Worm (Caenorhabditis elegans) whole organism, L1 larva: Measurements from ENCODE around the gene Y41C4A.8.

Experiments used
- aha-1 ChIP-seq: fragments of 150-350 bp; optimal IDR thresholded peaks from 2 replicates; lab custom pipeline; 2014; ENCODE audit warnings: missing biosample characterization, missing genetic modification characterization
- aly-2 ChIP-seq: fragments of 150-350 bp; optimal IDR thresholded peaks from 2 replicates; lab custom pipeline; 2014; ENCODE audit warnings: missing biosample characterization, missing genetic modification characterization
- ces-1 ChIP-seq: fragments of 150-350 bp; optimal IDR thresholded peaks from 2 replicates; lab custom pipeline; 2014; ENCODE audit warnings: missing biosample characterization, missing genetic modification reagents, missing genetic modification characterization
- egl-27 ChIP-seq, 2 experiments: fragments of 150-350 bp in 1 of 2; sonication (generic microtip); optimal IDR thresholded peaks; 3 replicates each; lab custom pipeline; 2017 to 2018; ENCODE audit warnings: missing biosample characterization in 2 of 2, missing genetic modification characterization in 2 of 2, missing genetic modification reagents in 2 of 2
- elt-2 ChIP-seq: sonication (generic microtip); optimal IDR thresholded peaks from 2 replicates; lab custom pipeline; 2016; ENCODE audit warnings: missing genetic modification characterization, mild to moderate bottlenecking, inconsistent platforms, missing compliant biosample characterization, missing genetic modification reagents
- nhr-12 ChIP-seq: sonication (generic microtip); optimal IDR thresholded peaks from 2 replicates; lab custom pipeline; 2017; ENCODE audit warnings: missing biosample characterization, missing genetic modification characterization
- nhr-237 ChIP-seq: fragments of 150-350 bp; optimal IDR thresholded peaks from 2 replicates; lab custom pipeline; 2014; ENCODE audit warnings: missing biosample characterization, missing genetic modification characterization
- nhr-85 ChIP-seq: sonication (generic microtip); peaks from one replicate; lab custom pipeline; 2016; ENCODE audit warnings: missing genetic modification characterization, inconsistent platforms, missing compliant biosample characterization
- pax-3 ChIP-seq: fragments of 200-800 bp; sonication (Bioruptor generic); optimal IDR thresholded peaks from 2 replicates; lab custom pipeline; 2018; ENCODE audit warnings: mild to moderate bottlenecking, missing genetic modification characterization, moderate library complexity, missing compliant biosample characterization
- unc-62 ChIP-seq: fragments of 150-350 bp; optimal IDR thresholded peaks from 2 replicates; lab custom pipeline; 2014; ENCODE audit warnings: missing biosample characterization, missing genetic modification reagents, missing genetic modification characterization
- unc-98 ChIP-seq: fragments of 200-800 bp; sonication (Bioruptor generic); IDR thresholded peaks from 2 replicates; pipeline ENCODE4 v1.3.6; 2022; ENCODE audit warnings: missing genetic modification characterization, missing compliant biosample characterization
- ztf-11 ChIP-seq, 2 experiments: sonication (generic microtip); optimal IDR thresholded peaks; 2 replicates each; lab custom pipeline; 2016 to 2017; ENCODE audit warnings: missing genetic modification characterization in 2 of 2, missing biosample characterization in 1 of 2, missing compliant biosample characterization in 1 of 2

DNA sequence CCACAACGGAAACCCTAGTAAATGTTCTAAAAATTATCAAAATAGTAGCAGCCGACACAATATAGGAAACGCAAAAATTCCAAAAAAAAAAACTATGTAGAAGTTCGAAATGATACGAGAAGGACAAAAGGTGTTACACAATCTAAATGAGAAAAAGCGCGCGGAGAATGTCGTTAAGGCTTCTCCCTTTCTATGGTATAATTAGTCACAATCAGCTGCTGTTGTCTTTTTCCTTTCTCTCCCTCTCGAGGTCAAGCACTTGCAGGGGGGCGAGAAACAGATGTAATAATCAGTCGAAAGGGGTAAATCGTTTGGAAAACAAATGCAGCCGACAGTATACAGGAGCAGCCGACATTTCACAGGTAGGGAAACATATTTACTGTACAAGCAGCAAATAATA, 22.9 kb upstream of the Y41C4A.8 start:
- no peak for TF ChIP-seq ztf-11 (tag; optimal IDR thresholded peaks at IDR 0.05; lab: Kevin White, UChicago)
- TF ChIP-seq aly-2 (tag; lab: Kevin White, UChicago): no peak
- no peak for TF ChIP-seq nhr-85
- TF ChIP-seq unc-98: no peak
- no peak for TF ChIP-seq ces-1 (GFP tag; lab: Kevin White, UChicago)
- no peak for TF ChIP-seq unc-62 (GFP tag; lab: Kevin White, UChicago)
- TF ChIP-seq pax-3 (tag; lab: Kevin White, UChicago): no peak
- TF ChIP-seq egl-27 (tag; optimal IDR thresholded peaks at IDR 0.05; lab: Kevin White, UChicago): no peak
- no peak for TF ChIP-seq nhr-12 (tag; lab: Kevin White, UChicago)
- TF ChIP-seq nhr-237: no peak
- TF ChIP-seq aha-1 (tag; lab: Kevin White, UChicago): no peak
- TF ChIP-seq elt-2 (tag; lab: Kevin White, UChicago): no peak
